Worm (Caenorhabditis elegans) whole organism, L4 larva: ENCODE measurements around the gene pgl-2.

Source experiments
- F49E8.2 ChIP-seq: sonication (generic microtip); optimal IDR thresholded peaks from 2 replicates; lab custom pipeline; 2016; ENCODE audit warnings: missing compliant biosample characterization, mild to moderate bottlenecking, missing genetic modification characterization, borderline replicate concordance
- R02D3.7 ChIP-seq: fragments of 150-350 bp; sonication (generic microtip); optimal IDR thresholded peaks from 3 replicates; lab custom pipeline; 2014; ENCODE audit warnings: missing biosample characterization, missing genetic modification characterization
- T20F7.1 ChIP-seq: fragments of 200-800 bp; sonication (Bioruptor generic); optimal IDR thresholded peaks from 2 replicates; lab custom pipeline; 2018; ENCODE audit warnings: mild to moderate bottlenecking, missing genetic modification characterization, missing compliant biosample characterization
- Y75B8A.6 ChIP-seq: fragments of 200-800 bp; sonication (Bioruptor generic); IDR thresholded peaks from 2 replicates; pipeline ENCODE4 v1.3.6; 2022; ENCODE audit warnings: missing genetic modification reagents, missing genetic modification characterization, missing compliant biosample characterization
- aly-2 ChIP-seq: sonication (generic microtip); optimal IDR thresholded peaks from 2 replicates; lab custom pipeline; 2018; ENCODE audit warnings: missing biosample characterization, missing genetic modification characterization
- ama-1 ChIP-seq: fragments of 150-350 bp; optimal IDR thresholded peaks from 2 replicates; lab custom pipeline; 2014; ENCODE audit warnings: inconsistent platforms, mixed read lengths
- attf-4 ChIP-seq: sonication (generic microtip); optimal IDR thresholded peaks from 3 replicates; lab custom pipeline; 2017; ENCODE audit warnings: missing biosample characterization, missing genetic modification characterization
- ceh-44 ChIP-seq: fragments of 200-800 bp; sonication (Bioruptor generic); IDR thresholded peaks from 2 replicates; pipeline ENCODE4 v1.3.6; 2022; ENCODE audit warnings: missing genetic modification reagents, missing genetic modification characterization, missing compliant biosample characterization
- ceh-62 ChIP-seq: sonication (generic microtip); optimal IDR thresholded peaks from 2 replicates; lab custom pipeline; 2017; ENCODE audit warnings: missing biosample characterization, missing genetic modification characterization
- ceh-82 ChIP-seq: sonication (generic microtip); optimal IDR thresholded peaks from 2 replicates; lab custom pipeline; 2017; ENCODE audit warnings: missing biosample characterization, missing genetic modification characterization
- cey-2 ChIP-seq: sonication (generic microtip); optimal IDR thresholded peaks from 3 replicates; lab custom pipeline; 2017; ENCODE audit warnings: missing genetic modification characterization, mild to moderate bottlenecking, missing compliant biosample characterization, antibody characterized with exemption, borderline replicate concordance; ENCODE audit not compliant: insufficient read depth
- daf-16 ChIP-seq, 3 experiments: sonication (generic microtip); optimal IDR thresholded peaks; 2 replicates each; lab custom pipeline; 2016 to 2017; ENCODE audit warnings: missing genetic modification characterization in 3 of 3, missing genetic modification reagents in 3 of 3, mild to moderate bottlenecking in 2 of 3, missing compliant biosample characterization in 2 of 3, missing biosample characterization in 1 of 3, moderate library complexity in 1 of 3
- daf-8 ChIP-seq: fragments of 200-800 bp; sonication (Bioruptor generic); IDR thresholded peaks from 2 replicates; pipeline ENCODE4 v1.3.6; 2022; ENCODE audit warnings: missing genetic modification characterization, missing compliant biosample characterization
- dmd-9 ChIP-seq: fragments of 200-800 bp; sonication (Bioruptor generic); IDR thresholded peaks from 2 replicates; pipeline ENCODE4 v1.3.6; 2022; ENCODE audit warnings: missing genetic modification reagents, missing genetic modification characterization, missing compliant biosample characterization
- duxl-1 ChIP-seq: sonication (generic microtip); optimal IDR thresholded peaks from 2 replicates; lab custom pipeline; 2016; ENCODE audit warnings: mild to moderate bottlenecking, missing genetic modification characterization, moderate library complexity, missing compliant biosample characterization; ENCODE audit not compliant: poor library complexity
- egl-27 ChIP-seq: sonication (generic microtip); optimal IDR thresholded peaks from 3 replicates; lab custom pipeline; 2017; ENCODE audit warnings: missing biosample characterization, missing genetic modification reagents, missing genetic modification characterization
- fkh-10 ChIP-seq: fragments of 150-350 bp; optimal IDR thresholded peaks from 2 replicates; lab custom pipeline; 2014; ENCODE audit warnings: missing biosample characterization, missing genetic modification reagents, missing genetic modification characterization
- hif-1 ChIP-seq, 2 experiments: sonication (generic microtip); optimal IDR thresholded peaks; 2 replicates each; lab custom pipeline; 2016 to 2017; ENCODE audit warnings: missing compliant biosample characterization in 2 of 2, missing genetic modification characterization in 2 of 2, missing genetic modification reagents in 2 of 2, missing genotype in 2 of 2, mild to moderate bottlenecking in 1 of 2
- hlh-11 ChIP-seq: fragments of 200-800 bp; sonication (Bioruptor generic); optimal IDR thresholded peaks from 2 replicates; lab custom pipeline; 2018; ENCODE audit warnings: mild to moderate bottlenecking, missing genetic modification characterization, missing compliant biosample characterization
- hlh-30 ChIP-seq: sonication (generic microtip); optimal IDR thresholded peaks from 2 replicates; lab custom pipeline; 2017; ENCODE audit warnings: antibody characterized with exemption, mild to moderate bottlenecking, missing genetic modification characterization, missing compliant biosample characterization; ENCODE audit not compliant: insufficient read depth
- hmg-1.1 ChIP-seq: fragments of 200-800 bp; sonication (Bioruptor generic); IDR thresholded peaks from 2 replicates; pipeline ENCODE4 v1.3.6; 2022; ENCODE audit warnings: missing genetic modification reagents, missing genetic modification characterization, missing compliant biosample characterization
- lim-7 ChIP-seq: fragments of 200-800 bp; sonication (Bioruptor generic); IDR thresholded peaks from 2 replicates; pipeline ENCODE4 v1.3.6; 2022; ENCODE audit warnings: missing genetic modification characterization, missing compliant biosample characterization
- lin-29 ChIP-seq: fragments of 200-800 bp; sonication (Bioruptor generic); IDR thresholded peaks from 2 replicates; pipeline ENCODE4 v1.3.6; 2022; ENCODE audit warnings: missing genetic modification reagents, missing genetic modification characterization, missing compliant biosample characterization
- lin-38 ChIP-seq: fragments of 200-800 bp; sonication (Bioruptor generic); IDR thresholded peaks from 2 replicates; pipeline ENCODE4 v1.3.6; 2022; ENCODE audit warnings: missing genetic modification reagents, missing genetic modification characterization, missing compliant biosample characterization
- lir-3 ChIP-seq: sonication (generic microtip); optimal IDR thresholded peaks from 2 replicates; lab custom pipeline; 2016; ENCODE audit warnings: mild to moderate bottlenecking, missing genetic modification characterization, missing compliant biosample characterization
- madf-5 ChIP-seq, 2 experiments: fragments of 200-800 bp; sonication (Bioruptor generic); IDR thresholded peaks; 2 replicates each; pipeline ENCODE4 v1.3.6; 2022; ENCODE audit warnings: missing compliant biosample characterization in 2 of 2, missing genetic modification characterization in 2 of 2
- mes-2 ChIP-seq: sonication (generic microtip); optimal IDR thresholded peaks from 2 replicates; lab custom pipeline; 2016; ENCODE audit warnings: missing genotype, mild to moderate bottlenecking, missing genetic modification characterization, missing compliant biosample characterization; ENCODE audit not compliant: poor library complexity, severe bottlenecking
- mxl-2 ChIP-seq: fragments of 200-800 bp; sonication (Bioruptor generic); conservative IDR thresholded peaks from 2 replicates; pipeline ENCODE4 v1.3.6; 2022; ENCODE audit warnings: missing genetic modification reagents, missing genetic modification characterization, missing compliant biosample characterization
- nhr-10 ChIP-seq: fragments of 150-350 bp; optimal IDR thresholded peaks from 2 replicates; lab custom pipeline; 2014; ENCODE audit warnings: missing biosample characterization, missing genetic modification characterization
- nhr-102 ChIP-seq: sonication (generic microtip); optimal IDR thresholded peaks from 2 replicates; lab custom pipeline; 2016; ENCODE audit warnings: mild to moderate bottlenecking, missing genetic modification characterization, moderate library complexity, missing compliant biosample characterization
- nhr-25 ChIP-seq: sonication (generic microtip); optimal IDR thresholded peaks from 2 replicates; lab custom pipeline; 2017; ENCODE audit warnings: missing genetic modification characterization, mild to moderate bottlenecking, missing compliant biosample characterization, antibody characterized with exemption, moderate library complexity, borderline replicate concordance; ENCODE audit not compliant: insufficient read depth
- nhr-41 ChIP-seq: fragments of 200-800 bp; sonication (Bioruptor generic); IDR thresholded peaks from 2 replicates; pipeline ENCODE4 v1.3.6; 2022; ENCODE audit warnings: missing genetic modification reagents, missing genetic modification characterization, missing compliant biosample characterization
- nhr-42 ChIP-seq: fragments of 200-800 bp; sonication (Bioruptor generic); IDR thresholded peaks from 2 replicates; pipeline ENCODE4 v1.3.6; 2022; ENCODE audit warnings: missing genetic modification characterization, missing compliant biosample characterization
- nhr-6 ChIP-seq: fragments of 150-350 bp; optimal IDR thresholded peaks from 2 replicates; lab custom pipeline; 2014; ENCODE audit warnings: missing biosample characterization, missing genetic modification characterization
- nhr-76 ChIP-seq: fragments of 150-350 bp; optimal IDR thresholded peaks from 2 replicates; lab custom pipeline; 2014; ENCODE audit warnings: missing biosample characterization, missing genetic modification characterization
- nhr-77 ChIP-seq: fragments of 150-350 bp; optimal IDR thresholded peaks from 2 replicates; lab custom pipeline; 2014; ENCODE audit warnings: missing biosample characterization, missing genetic modification characterization
- pha-4 ChIP-seq, 2 experiments: fragments of 150-350 bp in 1 of 2; fragments of 200-800 bp in 1 of 2; sonication (Bioruptor generic) in 1 of 2; IDR thresholded peaks in 1 of 2; optimal IDR thresholded peaks in 1 of 2; 2 replicates each; pipeline versions ENCODE4 v1.3.6 to Lab custom; 2014 to 2022; ENCODE audit warnings: missing genetic modification characterization in 2 of 2, missing genetic modification reagents in 2 of 2, missing biosample characterization in 1 of 2, missing compliant biosample characterization in 1 of 2
- rbr-2 ChIP-seq: sonication (generic microtip); optimal IDR thresholded peaks from 2 replicates; lab custom pipeline; 2016; ENCODE audit warnings: missing genotype, missing genetic modification characterization, missing compliant biosample characterization
- skn-1 ChIP-seq: fragments of 150-350 bp; optimal IDR thresholded peaks from 2 replicates; lab custom pipeline; 2014; ENCODE audit warnings: missing biosample characterization, missing genetic modification characterization
- snpc-1.2 ChIP-seq: fragments of 200-800 bp; sonication (Bioruptor generic); IDR thresholded peaks from 2 replicates; pipeline ENCODE4 v1.3.6; 2022; ENCODE audit warnings: missing genetic modification reagents, missing genetic modification characterization, missing compliant biosample characterization
- snpc-4 ChIP-seq: fragments of 150-350 bp; optimal IDR thresholded peaks from 2 replicates; lab custom pipeline; 2014; ENCODE audit warnings: missing biosample characterization, missing genetic modification characterization
- spr-1 ChIP-seq: sonication (generic microtip); optimal IDR thresholded peaks from 2 replicates; lab custom pipeline; 2016; ENCODE audit warnings: mild to moderate bottlenecking, missing genetic modification characterization, missing compliant biosample characterization
- spr-3 ChIP-seq: fragments of 200-800 bp; sonication (Bioruptor generic); optimal IDR thresholded peaks from 2 replicates; lab custom pipeline; 2018; ENCODE audit warnings: mild to moderate bottlenecking, missing genetic modification characterization, missing compliant biosample characterization
- tag-97 ChIP-seq: fragments of 200-800 bp; sonication (Bioruptor generic); IDR thresholded peaks from 2 replicates; pipeline ENCODE4 v1.3.6; 2022; ENCODE audit warnings: missing genetic modification characterization, missing compliant biosample characterization
- unc-39 ChIP-seq: sonication (generic microtip); optimal IDR thresholded peaks from 2 replicates; lab custom pipeline; 2017; ENCODE audit warnings: missing biosample characterization, missing genetic modification characterization
- unc-62 ChIP-seq, 3 experiments: fragments of 150-350 bp in 1 of 3; sonication (generic microtip); optimal IDR thresholded peaks in 2 of 3; peaks in 1 of 3; 1 replicate in 1 of 3; 2 replicates in 2 of 3; lab custom pipeline; 2014 to 2017; ENCODE audit warnings: missing biosample characterization in 3 of 3, missing genetic modification characterization in 3 of 3, missing genetic modification reagents in 3 of 3, missing genotype in 1 of 3
- vab-7 ChIP-seq: fragments of 200-800 bp; sonication (Bioruptor generic); IDR thresholded peaks from 2 replicates; pipeline ENCODE4 v1.3.6; 2022; ENCODE audit warnings: missing genetic modification reagents, missing genetic modification characterization, missing compliant biosample characterization
- zfp-2 ChIP-seq: sonication (generic microtip); optimal IDR thresholded peaks from 2 replicates; lab custom pipeline; 2016; ENCODE audit warnings: mild to moderate bottlenecking, missing genetic modification characterization, missing compliant biosample characterization
- zfp-3 ChIP-seq: fragments of 200-800 bp; sonication (Bioruptor generic); conservative IDR thresholded peaks from 2 replicates; pipeline ENCODE4 v1.3.6; 2022; ENCODE audit warnings: missing genetic modification reagents, missing genetic modification characterization, missing compliant biosample characterization

The pgl-2 gene

ce11 chrIII:8653875-8654386, 21.3 kb downstream of the pgl-2 start, which contains the start of gene F22B7.9:
F22B7.9 (minus strand) TSS chrIII:8653925.
- TF ChIP-seq R02D3.7 (no peak), egl-27 (tag; lab: Kevin White, UChicago) (no peak), nhr-42 (GFP tag; lab: Robert Waterston, UW) (no peak), nhr-10 (tag; lab: Kevin White, UChicago) (no peak), attf-4 (tag; lab: Kevin White, UChicago) (no peak), ceh-62 (no peak), spr-3 (no peak), snpc-4 (no peak), vab-7 (GFP tag; lab: Robert Waterston, UW) (no peak), nhr-6 (tag; lab: Kevin White, UChicago) (no peak), cey-2 (tag; lab: Kevin White, UChicago) (no peak), nhr-77 (tag; lab: Kevin White, UChicago) (no peak), pha-4 (GFP tag; IDR thresholded peaks at IDR 0.05; lab: Robert Waterston, UW) (no peak), pha-4 (tag; optimal IDR thresholded peaks at IDR 0.05; lab: Kevin White, UChicago) (peak; percentile 39), lir-3 (tag; lab: Kevin White, UChicago) (no peak), zfp-3 (GFP tag; lab: Robert Waterston, UW) (no peak), zfp-2 (tag; lab: Kevin White, UChicago) (no peak), aly-2 (tag; lab: Kevin White, UChicago) (no peak), ama-1 (lab: Kevin White, UChicago) (no peak), nhr-102 (tag; lab: Kevin White, UChicago) (no peak), ceh-82 (tag; lab: Kevin White, UChicago) (no peak), nhr-25 (tag; lab: Kevin White, UChicago) (no peak), rbr-2 (tag; lab: Kevin White, UChicago) (no peak), fkh-10 (GFP tag; lab: Kevin White, UChicago) (no peak), tag-97 (GFP tag; lab: Robert Waterston, UW) (no peak), skn-1 (tag; lab: Kevin White, UChicago) (no peak), lin-29 (GFP tag; lab: Robert Waterston, UW) (no peak), duxl-1 (tag; lab: Kevin White, UChicago) (no peak), T20F7.1 (GFP tag; lab: Kevin White, UChicago) (no peak), lim-7 (GFP tag; lab: Robert Waterston, UW) (no peak), snpc-1.2 (GFP tag; lab: Robert Waterston, UW) (no peak), unc-39 (no peak), spr-1 (tag; lab: Kevin White, UChicago) (peak; percentile 2), hif-1 (tag; optimal IDR thresholded peaks at IDR 0.05; lab: Kevin White, UChicago) (no peak), hlh-30 (peak; percentile 65), ceh-44 (GFP tag; lab: Robert Waterston, UW) (no peak), mes-2 (no peak), nhr-76 (tag; lab: Kevin White, UChicago) (no peak), hmg-1.1 (GFP tag; lab: Robert Waterston, UW) (no peak), F49E8.2 (no peak), nhr-41 (GFP tag; lab: Robert Waterston, UW) (no peak), hlh-11 (tag; lab: Kevin White, UChicago) (peak; percentile 53), dmd-9 (GFP tag; lab: Robert Waterston, UW) (no peak), mxl-2 (GFP tag; lab: Robert Waterston, UW) (no peak), daf-8 (GFP tag; lab: Robert Waterston, UW) (no peak), lin-38 (GFP tag; lab: Robert Waterston, UW) (no peak), Y75B8A.6 (no peak), unc-62 (GFP tag; optimal IDR thresholded peaks at IDR 0.05 in 1 of 2; lab: Kevin White, UChicago) (no peak), unc-62 (tag; optimal IDR thresholded peaks at IDR 0.05; lab: Kevin White, UChicago) (no peak), madf-5 (GFP tag; IDR thresholded peaks at IDR 0.05; lab: Robert Waterston, UW) (no peak), daf-16 (GFP tag; optimal IDR thresholded peaks at IDR 0.05; lab: Kevin White, UChicago) (no peak), daf-16 (tag; optimal IDR thresholded peaks at IDR 0.05; lab: Kevin White, UChicago) (peak; percentile 67)
